Worm (Caenorhabditis elegans): ENCODE results near the gene sru-29.

Gene sru-29

DNA sequence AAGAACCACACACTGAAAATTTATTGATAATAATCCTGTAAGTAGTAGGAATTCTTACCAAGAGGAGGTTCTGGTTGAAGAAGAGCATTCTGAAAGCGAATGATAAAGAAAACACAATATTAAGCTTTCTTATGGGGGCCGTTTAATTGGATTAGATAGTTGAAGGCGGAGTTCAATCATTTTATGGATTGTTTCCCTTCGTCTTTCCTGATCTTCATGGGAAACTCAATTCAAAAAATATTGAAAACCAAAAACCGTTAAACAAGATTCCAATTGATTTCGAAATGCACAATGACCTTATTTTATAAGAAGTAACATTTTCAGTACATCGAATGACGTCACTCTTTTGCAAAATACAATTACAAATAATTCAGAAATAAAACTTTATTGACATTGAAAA lies 12.2 kb upstream of the sru-29 start, which contains the start of gene F46B6.13:
TSS of gene F46B6.13 (minus strand) at position 101 of the 400 bp plus-strand sequence.
- TF ChIP-seq ztf-26 (tag; optimal IDR thresholded peaks at IDR 0.05): no peak

DNA sequence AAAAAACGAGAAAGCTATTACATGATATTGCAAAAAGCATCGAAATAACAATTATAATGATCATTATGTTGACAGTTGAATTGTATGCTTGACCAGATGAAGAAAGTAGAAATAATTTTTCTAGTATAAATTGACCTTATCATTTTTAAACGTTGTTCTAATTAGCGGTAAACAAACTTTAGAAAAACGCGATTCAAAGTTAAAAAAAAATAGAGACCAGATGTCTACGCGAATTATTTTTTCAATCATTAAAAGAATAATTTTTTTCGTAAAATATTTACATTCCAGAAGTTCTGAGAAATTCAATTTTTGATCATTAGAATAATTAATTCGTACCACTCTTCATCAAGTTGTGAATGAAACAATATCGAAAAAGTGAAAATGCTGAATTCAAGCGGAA lies 9.3 kb upstream of the sru-29 start, which contains the start of gene F46B6.10:
TSS of gene F46B6.10 (minus strand) at position 101 of the 400 bp plus-strand sequence.
- TF ChIP-seq lin-40 (tag; optimal IDR thresholded peaks at IDR 0.05) (no peak), egl-18 (GFP tag; IDR thresholded peaks at IDR 0.05) (no peak)

DNA sequence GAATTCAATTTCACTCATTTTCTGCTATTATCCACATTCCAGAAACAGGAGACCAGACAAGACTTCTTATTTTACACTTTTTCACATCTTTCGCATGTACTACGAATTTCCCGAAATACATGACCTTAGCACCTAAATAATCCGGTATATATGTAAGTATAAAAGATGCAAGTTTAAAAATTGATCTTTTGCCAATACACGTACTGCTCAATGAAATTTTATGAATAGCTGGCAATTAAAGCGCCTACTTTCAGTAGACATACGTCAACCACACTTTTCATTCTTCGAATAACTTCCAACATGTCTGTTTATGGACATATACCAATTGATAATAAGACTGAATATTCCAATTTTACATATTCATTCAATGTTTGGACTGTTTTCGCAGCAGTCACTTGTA lies 8.1 kb upstream of the sru-29 start, which contains the start of gene sru-39:
TSS of gene sru-39 (plus strand) at position 301 of the 400 bp plus-strand sequence.
- TF ChIP-seq egrh-3 (GFP tag; IDR thresholded peaks at IDR 0.05): no peak
- TF ChIP-seq snpc-4 (GFP tag; optimal IDR thresholded peaks at IDR 0.05): no peak
- no peak for TF ChIP-seq snpc-4 (tag; optimal IDR thresholded peaks at IDR 0.05)
- no peak for TF ChIP-seq tbx-9 (tag; optimal IDR thresholded peaks at IDR 0.05; ENCODE audit: borderline replicate concordance)

DNA sequence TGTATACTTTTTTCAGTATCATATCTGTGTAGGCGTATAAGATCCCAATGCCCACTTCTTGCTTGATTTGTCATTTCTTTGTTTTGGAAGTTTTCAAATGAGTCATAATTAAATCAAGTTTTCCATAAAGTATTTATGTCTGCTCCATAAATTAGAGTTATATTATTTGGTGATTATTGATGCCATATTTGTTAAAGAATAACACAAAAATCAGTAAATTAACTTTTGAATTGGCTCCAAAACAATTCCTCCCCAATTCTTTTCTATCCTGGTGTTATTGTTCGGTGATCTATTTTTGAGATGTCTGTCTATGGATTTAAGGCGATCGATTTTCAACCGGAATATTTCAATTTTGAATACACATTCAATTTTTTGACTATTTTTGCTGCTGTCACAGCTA lies 6.1 kb upstream of the sru-29 start, which contains the start of gene sru-37:
TSS of gene sru-37 (plus strand) at position 301 of the 400 bp plus-strand sequence.
- no peak for TF ChIP-seq C06A6.2 (GFP tag; conservative IDR thresholded peaks at IDR 0.05)
- TF ChIP-seq F55B11.4 (tag; optimal IDR thresholded peaks at IDR 0.05; ENCODE audit: borderline replicate concordance, insufficient read depth): no peak
- TF ChIP-seq cebp-2 (GFP tag; IDR thresholded peaks at IDR 0.05): no peak
- no peak for TF ChIP-seq K11D2.4 (GFP tag; IDR thresholded peaks at IDR 0.05)
- no peak for TF ChIP-seq ceh-100 (GFP tag; IDR thresholded peaks at IDR 0.05)
- no peak for TF ChIP-seq mes-4 (tag; optimal IDR thresholded peaks at IDR 0.05)
- no peak for TF ChIP-seq nhr-80 (tag; optimal IDR thresholded peaks at IDR 0.05)
- TF ChIP-seq ZK185.1 (tag; optimal IDR thresholded peaks at IDR 0.05; ENCODE audit: poor library complexity, severe bottlenecking): no peak

DNA sequence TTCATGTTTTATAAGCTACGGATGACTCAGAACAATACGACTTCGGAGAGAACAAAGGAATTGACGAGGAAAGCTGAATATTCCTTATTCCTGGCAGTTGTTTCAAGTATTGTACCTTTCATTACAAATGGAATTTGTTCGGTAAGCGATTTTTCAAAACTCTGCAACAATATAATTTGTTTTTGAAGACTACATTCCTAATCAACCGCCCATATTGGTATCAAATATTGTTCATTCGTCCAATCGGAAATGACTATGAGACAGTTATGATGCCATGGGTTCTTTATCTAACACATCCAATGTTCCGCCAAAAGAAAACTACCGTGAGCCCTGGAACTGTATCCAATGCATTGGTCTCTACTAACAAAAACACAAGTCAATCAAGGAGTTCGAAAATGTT lies 962 bp downstream of the sru-29 start:
- TF ChIP-seq F23B12.7 (tag; optimal IDR thresholded peaks at IDR 0.05; ENCODE audit: insufficient read depth) (no peak), tbx-9 (tag; optimal IDR thresholded peaks at IDR 0.05; ENCODE audit: borderline replicate concordance) (no peak), lsy-27 (tag; optimal IDR thresholded peaks at IDR 0.05; ENCODE audit: borderline replicate concordance, insufficient read depth) (no peak), cebp-1 (GFP tag; IDR thresholded peaks at IDR 0.05) (no peak), cebp-1 (tag; optimal IDR thresholded peaks at IDR 0.05) (no peak), hmg-1.2 (GFP tag; IDR thresholded peaks at IDR 0.05) (no peak), sptf-2 (GFP tag; optimal IDR thresholded peaks at IDR 0.05) (no peak), chd-7 (tag; optimal IDR thresholded peaks at IDR 0.05) (no peak), somi-1 (GFP tag; optimal IDR thresholded peaks at IDR 0.05) (no peak), nfya-1 (tag; optimal IDR thresholded peaks at IDR 0.05; ENCODE audit: borderline replicate concordance, insufficient read depth) (no peak), dpff-1 (tag; optimal IDR thresholded peaks at IDR 0.05) (no peak), madf-10 (tag; optimal IDR thresholded peaks at IDR 0.05) (no peak), ceh-91 (GFP tag; IDR thresholded peaks at IDR 0.05) (no peak), efl-1 (GFP tag; optimal IDR thresholded peaks at IDR 0.05) (no peak), lir-1 (GFP tag; conservative IDR thresholded peaks at IDR 0.05) (no peak), F22D6.2 (tag; optimal IDR thresholded peaks at IDR 0.05) (no peak), snpc-3.4 (tag; optimal IDR thresholded peaks at IDR 0.05) (no peak), B0035.1 (tag; optimal IDR thresholded peaks at IDR 0.05) (no peak), pbrm-1 (GFP tag; IDR thresholded peaks at IDR 0.05) (no peak)

Data from whole organism, young adult.